Worm (Caenorhabditis elegans): Measurements from ENCODE around the gene vang-1.

DNA sequence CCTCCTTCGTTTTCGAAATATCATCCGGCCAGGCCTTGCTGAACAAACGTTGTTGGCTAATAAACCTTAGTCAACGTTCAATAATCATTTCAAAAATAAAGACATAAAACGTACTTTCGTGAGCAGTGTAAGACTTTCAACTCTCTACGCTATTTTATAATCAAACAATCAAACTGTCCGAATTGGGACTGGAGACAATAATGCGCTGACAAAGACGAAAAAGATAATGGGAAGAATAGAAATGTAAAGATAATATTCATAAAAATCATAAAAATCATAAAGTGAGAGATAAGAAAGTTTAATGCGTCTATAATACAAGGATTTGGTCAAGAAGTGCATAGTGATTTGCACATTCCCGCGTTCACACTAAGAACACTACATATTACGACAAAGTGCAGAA is 43.9 kb upstream of the vang-1 start:
- TF ChIP-seq tbx-2 (tag; optimal IDR thresholded peaks at IDR 0.05) (no peak), nfya-1 (tag; optimal IDR thresholded peaks at IDR 0.05) (no peak), pqm-1 (tag; optimal IDR thresholded peaks at IDR 0.05) (no peak), K09A11.1 (tag; optimal IDR thresholded peaks at IDR 0.05; ENCODE audit: insufficient read depth) (no peak), ceh-22 (tag; optimal IDR thresholded peaks at IDR 0.05) (no peak), elt-4 (tag; optimal IDR thresholded peaks at IDR 0.05) (no peak), pha-4 (tag; optimal IDR thresholded peaks at IDR 0.05) (no peak), unc-55 (GFP tag; optimal IDR thresholded peaks at IDR 0.05) (no peak)

Data from whole organism, late embryonic.